Fruit fly (Drosophila melanogaster): Measurements from ENCODE around the gene Vps15.

Gene Vps15

dm6 chr3R:9227330-9227729 lies 18.3 kb downstream of the Vps15 start (continued):
- TF ChIP-seq ATbp (GFP tag; optimal IDR thresholded peaks at IDR 0.05) (peak; percentile 26), Ssrp (tag; optimal IDR thresholded peaks at IDR 0.05) (peak; percentile 60), lbe (GFP tag; optimal IDR thresholded peaks at IDR 0.05) (peak; percentile 14), Atf6 (GFP tag; IDR thresholded peaks at IDR 0.05) (peak; percentile 83), Sry-β (GFP tag; optimal IDR thresholded peaks at IDR 0.05) (no peak), lola (GFP tag; optimal IDR thresholded peaks at IDR 0.05) (no peak), Hr51 (GFP tag; optimal IDR thresholded peaks at IDR 0.05) (peak; percentile 1 to 87), tio (GFP tag; optimal IDR thresholded peaks at IDR 0.05) (peak; percentile 36), Ravus (GFP tag; IDR thresholded peaks at IDR 0.05) (peak; percentile 51), CG31365 (tag; optimal IDR thresholded peaks at IDR 0.05) (no peak), Pdp1 (GFP tag; optimal IDR thresholded peaks at IDR 0.05) (no peak), az2 (GFP tag; optimal IDR thresholded peaks at IDR 0.05) (peak; percentile 50), CG30403 (GFP tag; optimal IDR thresholded peaks at IDR 0.05) (peak; percentile 78), CG18764 (GFP tag; optimal IDR thresholded peaks at IDR 0.05) (peak; percentile 19), CG10654 (GFP tag; optimal IDR thresholded peaks at IDR 0.05) (peak; percentile 63), CG1832 (GFP tag; optimal IDR thresholded peaks at IDR 0.05) (no peak), YL-1 (GFP tag; optimal IDR thresholded peaks at IDR 0.05) (no peak), Spps (tag; optimal IDR thresholded peaks at IDR 0.05) (no peak), wek (GFP tag; optimal IDR thresholded peaks at IDR 0.05) (no peak), peb (GFP tag; IDR thresholded peaks at IDR 0.05) (no peak), Scr (GFP tag; IDR thresholded peaks at IDR 0.05; ENCODE audit: partially characterized antibody) (no peak), CG11504 (tag; optimal IDR thresholded peaks at IDR 0.05) (peak; percentile 85), Max (GFP tag; optimal IDR thresholded peaks at IDR 0.05) (no peak), esg (GFP tag; conservative IDR thresholded peaks at IDR 0.05) (peak; percentile 75), Camta (GFP tag; optimal IDR thresholded peaks at IDR 0.05) (no peak), inv (GFP tag; IDR thresholded peaks at IDR 0.05; ENCODE audit: partially characterized antibody) (no peak), CG10209 (GFP tag; optimal IDR thresholded peaks at IDR 0.05) (peak; percentile 82), CG14667 (GFP tag; IDR thresholded peaks at IDR 0.05) (peak; percentile 67), CG14860 (GFP tag; IDR thresholded peaks at IDR 0.05; ENCODE audit: partially characterized antibody) (no peak), D19B (GFP tag; optimal IDR thresholded peaks at IDR 0.05) (peak; percentile 84), CG10147 (GFP tag; optimal IDR thresholded peaks at IDR 0.05) (peak; percentile 70), corto (GFP tag; optimal IDR thresholded peaks at IDR 0.05) (peak; percentile 44), CG17912 (GFP tag; optimal IDR thresholded peaks at IDR 0.05) (no peak), CG9437 (GFP tag; optimal IDR thresholded peaks at IDR 0.05) (peak; percentile 44), tup (GFP tag; optimal IDR thresholded peaks at IDR 0.05) (no peak), CG6683 (GFP tag; optimal IDR thresholded peaks at IDR 0.05) (peak; percentile 51), insv (GFP tag; optimal IDR thresholded peaks at IDR 0.05) (no peak), Ets65A (GFP tag) (no peak), MESR4 (GFP tag; optimal IDR thresholded peaks at IDR 0.05) (no peak), Nf-YB (GFP tag; optimal IDR thresholded peaks at IDR 0.05) (no peak), org-1 (GFP tag; optimal IDR thresholded peaks at IDR 0.05) (peak; percentile 49), chif (GFP tag; optimal IDR thresholded peaks at IDR 0.05) (no peak), Gug (GFP tag; IDR thresholded peaks at IDR 0.05) (peak; percentile 56; the same call in 2 of the 4 replicates), CoRest (tag; optimal IDR thresholded peaks at IDR 0.05) (peak; percentile 82), Doc3 (GFP tag; IDR thresholded peaks at IDR 0.05; ENCODE audit: partially characterized antibody) (no peak), E2f2 (GFP tag; IDR thresholded peaks at IDR 0.05) (peak; percentile 50; the same call in 1 of the 2 replicates), tap (tag; optimal IDR thresholded peaks at IDR 0.05) (peak; percentile 32), seq (GFP tag; IDR thresholded peaks at IDR 0.05) (peak; percentile 71), caup (GFP tag; optimal IDR thresholded peaks at IDR 0.05; ENCODE audit: severe bottlenecking) (peak; percentile 62)

All from whole organism, embryonic.